Worm (Caenorhabditis elegans) whole organism, L4/young adult: ENCODE data around the gene F53H2.1.

Experiments used
- W03F9.2 ChIP-seq: fragments of 150-350 bp; optimal IDR thresholded peaks from 2 replicates; lab custom pipeline; 2014; ENCODE audit warnings: missing biosample characterization, missing genetic modification characterization
- him-1 ChIP-seq: sonication (generic microtip); optimal IDR thresholded peaks from 2 replicates; lab custom pipeline; 2016; ENCODE audit warnings: missing genotype, missing genetic modification reagents, missing genetic modification characterization, missing compliant biosample characterization

DNA sequence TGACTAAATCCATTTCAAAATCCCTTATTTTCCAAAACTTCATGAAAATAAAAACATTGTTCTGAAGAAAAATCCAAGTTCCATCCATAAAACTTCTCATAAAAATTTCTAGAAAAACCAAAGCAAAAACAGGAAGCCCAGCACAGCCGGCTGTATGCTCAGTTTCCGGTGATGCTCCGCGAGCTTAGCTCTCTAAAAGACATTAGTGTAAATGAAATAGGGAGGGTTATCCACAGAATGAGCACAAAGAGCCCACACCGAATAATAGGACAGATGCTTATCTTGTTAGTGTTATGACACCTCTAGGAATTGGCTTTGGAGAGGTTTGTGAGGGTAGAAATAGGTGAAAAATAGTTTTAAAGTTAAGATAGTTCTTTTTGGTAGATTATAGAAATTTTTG lies 49.5 kb upstream of the F53H2.1 start:
- TF ChIP-seq him-1 (tag; lab: Kevin White, UChicago), result no peak
- TF ChIP-seq W03F9.2 (tag; lab: Kevin White, UChicago), result no peak
